Worm (Caenorhabditis elegans): Measurements from ENCODE around the gene ZC477.2.

The ZC477.2 gene

ce11 chrIV:7152409-7152808, 44.4 kb downstream of the ZC477.2 start, which contains the start of gene col-113:
Gene col-113 (minus strand): TSS chrIV:7152509.
- TF ChIP-seq W03F9.2 (tag; optimal IDR thresholded peaks at IDR 0.05) (no peak), dao-5 (tag; optimal IDR thresholded peaks at IDR 0.05) (no peak), him-1 (tag; optimal IDR thresholded peaks at IDR 0.05) (no peak)

- TF ChIP-seq him-1 (tag; optimal IDR thresholded peaks at IDR 0.05) (no peak), dao-5 (tag; optimal IDR thresholded peaks at IDR 0.05) (no peak), W03F9.2 (tag; optimal IDR thresholded peaks at IDR 0.05) (no peak)
Measured at ce11 chrIV:7153362-7153761, 45.4 kb downstream of the ZC477.2 start, which contains the start of gene C34D4.3. Gene C34D4.3 (plus strand): TSS chrIV:7153662.

- TF ChIP-seq dao-5 (tag; optimal IDR thresholded peaks at IDR 0.05) (no peak), him-1 (tag; optimal IDR thresholded peaks at IDR 0.05) (no peak), W03F9.2 (tag; optimal IDR thresholded peaks at IDR 0.05) (no peak)
Measured at ce11 chrIV:7154356-7154755, 46.4 kb downstream of the ZC477.2 start, which contains the start of gene C34D4.2. Gene C34D4.2 (plus strand): TSS chrIV:7154656.

ce11 chrIV:7156356-7156755, 48.4 kb downstream of the ZC477.2 start, which contains the start of gene maph-9:
Gene maph-9 (plus strand): TSS chrIV:7156628.
- no peak for TF ChIP-seq dao-5 (tag; optimal IDR thresholded peaks at IDR 0.05)

- TF ChIP-seq dao-5 (tag; optimal IDR thresholded peaks at IDR 0.05) (no peak), him-1 (tag; optimal IDR thresholded peaks at IDR 0.05) (no peak), W03F9.2 (tag; optimal IDR thresholded peaks at IDR 0.05) (no peak)
Measured at ce11 chrIV:7158161-7158560, 50.2 kb downstream of the ZC477.2 start.

All from whole organism, L4/young adult.